Worm (Caenorhabditis elegans): ENCODE measurements around the gene fbxa-219.

ce11 chrIII:2265986-2266701 lies 25.1 kb upstream of the fbxa-219 start, which contains the start of gene fbxa-9:
- no peak for TF ChIP-seq fkh-10 (GFP tag; optimal IDR thresholded peaks at IDR 0.05)
- no peak for TF ChIP-seq aha-1 (tag)
- no peak for TF ChIP-seq unc-39 (tag; optimal IDR thresholded peaks at IDR 0.05)
- TF ChIP-seq hlh-30 (tag; optimal IDR thresholded peaks at IDR 0.05; ENCODE audit: insufficient read depth), result no peak
- TF ChIP-seq nhr-76 (tag; optimal IDR thresholded peaks at IDR 0.05), result no peak
- TF ChIP-seq daf-16 (GFP tag; optimal IDR thresholded peaks at IDR 0.05), result no peak
- no peak for TF ChIP-seq daf-16 (tag; optimal IDR thresholded peaks at IDR 0.05)
- no peak for TF ChIP-seq Y48G9A.11 (GFP tag; IDR thresholded peaks at IDR 0.05)
- no peak for TF ChIP-seq ceh-82 (tag; optimal IDR thresholded peaks at IDR 0.05)
- no peak for TF ChIP-seq ceh-20 (GFP tag; IDR thresholded peaks at IDR 0.05)
- TF ChIP-seq aly-2 (tag; optimal IDR thresholded peaks at IDR 0.05), result no peak
- TF ChIP-seq lsy-2 (tag; optimal IDR thresholded peaks at IDR 0.05), result no peak
- TF ChIP-seq T26A8.4 (GFP tag; IDR thresholded peaks at IDR 0.05), result no peak
- peak; percentile 55 for TF ChIP-seq pqm-1 (tag; optimal IDR thresholded peaks at IDR 0.05)
- TF ChIP-seq lin-13 (GFP tag; optimal IDR thresholded peaks at IDR 0.05), result no peak

Data from whole organism, L4 larva.